Fruit fly (Drosophila melanogaster) whole organism, wandering third instar larva: ENCODE measurements around the gene kraken.

Source experiments
- Abd-B ChIP-seq: fragments of >200 bp; optimal IDR thresholded peaks from 2 replicates; lab custom pipeline; 2017; ENCODE audit warnings: missing biosample characterization, missing genetic modification characterization
- GATAd ChIP-seq: sonication (Bioruptor generic); optimal IDR thresholded peaks from 2 replicates; lab custom pipeline; 2016; ENCODE audit warnings: missing biosample characterization, missing genetic modification characterization
- OdsH ChIP-seq: fragments of 200-800 bp; sonication (Bioruptor generic); optimal IDR thresholded peaks from 2 replicates; lab custom pipeline; 2016; ENCODE audit warnings: missing biosample characterization, mild to moderate bottlenecking, missing genetic modification characterization
- brk ChIP-seq: fragments of 200-800 bp; sonication (Bioruptor generic); optimal IDR thresholded peaks from 2 replicates; lab custom pipeline; 2016; ENCODE audit warnings: missing biosample characterization, mild to moderate bottlenecking, missing genetic modification characterization
- lola ChIP-seq: fragments of >200 bp; optimal IDR thresholded peaks from 2 replicates; lab custom pipeline; 2017; ENCODE audit warnings: missing biosample characterization, missing genetic modification characterization
- tai ChIP-seq: sonication (Bioruptor generic); optimal IDR thresholded peaks from 2 replicates; lab custom pipeline; 2016; ENCODE audit warnings: missing biosample characterization, missing genetic modification characterization

dm6 chr2L:889799-890198 lies 37.2 kb downstream of the kraken start:
- TF ChIP-seq OdsH (GFP tag; lab: Kevin White, UChicago) (no peak), lola (GFP tag; lab: Kevin White, UChicago) (no peak), Abd-B (GFP tag; lab: Kevin White, UChicago) (no peak), tai (no peak), GATAd (no peak), brk (GFP tag; lab: Kevin White, UChicago) (no peak)
